Fruit fly (Drosophila melanogaster): ENCODE data around the gene ATPsynE.
A peak's percentile ranks its signal among the peaks of the same experiment; 100 is the strongest.

Gene ATPsynE

dm6 chr3R:14326250-14327112 is at the start of gene ATPsynE, which contains the start of gene Afti:
Gene ATPsynE (plus strand): TSS chr3R:14326947.
Gene Afti (minus strand): TSS chr3R:14326689.
- TF ChIP-seq CG3065 (GFP tag; optimal IDR thresholded peaks at IDR 0.05) (peak; percentile 37), CG10209 (GFP tag; optimal IDR thresholded peaks at IDR 0.05) (peak; percentile 74), H15 (GFP tag; IDR thresholded peaks at IDR 0.05) (peak; percentile 50; the same call in 1 of the 3 replicates), CG2116 (GFP tag; optimal IDR thresholded peaks at IDR 0.05) (peak; percentile 68), H2.0 (GFP tag; IDR thresholded peaks at IDR 0.05) (peak; percentile 58; the same call in 1 of the 2 replicates), Doc2 (GFP tag; IDR thresholded peaks at IDR 0.05) (no peak), CG4707 (GFP tag; optimal IDR thresholded peaks at IDR 0.05) (no peak), CG4820 (GFP tag; optimal IDR thresholded peaks at IDR 0.05) (peak; percentile 48), CG8478 (optimal IDR thresholded peaks at IDR 0.05) (peak; percentile 93), gfzf (GFP tag; optimal IDR thresholded peaks at IDR 0.05) (peak; percentile 53), CG18764 (GFP tag; optimal IDR thresholded peaks at IDR 0.05) (peak; percentile 71), CG15696 (tag; optimal IDR thresholded peaks at IDR 0.05) (peak; percentile 70), Hey (tag; optimal IDR thresholded peaks at IDR 0.05) (peak; percentile 8), CG18619 (GFP tag; optimal IDR thresholded peaks at IDR 0.05) (peak; percentile 57), CG9876 (GFP tag; optimal IDR thresholded peaks at IDR 0.05) (peak; percentile 62), hb (GFP tag; IDR thresholded peaks at IDR 0.05; ENCODE audit: partially characterized antibody) (peak; percentile 44; the same call in 2 of the 3 replicates), Sry-δ (GFP tag; optimal IDR thresholded peaks at IDR 0.05) (peak; percentile 78), Deaf1 (tag; optimal IDR thresholded peaks at IDR 0.05) (no peak), dm (GFP tag; optimal IDR thresholded peaks at IDR 0.05) (peak; percentile 39), CG3407 (GFP tag; optimal IDR thresholded peaks at IDR 0.05) (no peak), CG13123 (GFP tag; optimal IDR thresholded peaks at IDR 0.05) (no peak), eyg (GFP tag; optimal IDR thresholded peaks at IDR 0.05) (no peak), CG9215 (GFP tag; IDR thresholded peaks at IDR 0.05) (peak; percentile 64), dpn (GFP tag; optimal IDR thresholded peaks at IDR 0.05) (peak; percentile 70 to 75), CG10147 (GFP tag; optimal IDR thresholded peaks at IDR 0.05) (peak; percentile 41), CG32772 (GFP tag; IDR thresholded peaks at IDR 0.05) (peak; percentile 68), CG13775 (GFP tag; optimal IDR thresholded peaks at IDR 0.05) (peak; percentile 67), z (GFP tag; IDR thresholded peaks at IDR 0.05) (peak; percentile 39; the same call in 1 of the 3 replicates), ham (GFP tag; IDR thresholded peaks at IDR 0.05) (peak; percentile 55; the same call in 1 of the 2 replicates), ro (GFP tag; IDR thresholded peaks at IDR 0.05) (no peak), p53 (GFP tag; optimal IDR thresholded peaks at IDR 0.05) (peak; percentile 48), kah (GFP tag; optimal IDR thresholded peaks at IDR 0.05) (no peak), CG12219 (GFP tag; optimal IDR thresholded peaks at IDR 0.05) (peak; percentile 5), amos (GFP tag; IDR thresholded peaks at IDR 0.05; ENCODE audit: partially characterized antibody) (peak; percentile 76), emc (GFP tag; optimal IDR thresholded peaks at IDR 0.05) (peak; percentile 2), CG1603 (tag; optimal IDR thresholded peaks at IDR 0.05) (peak; percentile 67), CG6689 (GFP tag; IDR thresholded peaks at IDR 0.05) (peak; percentile 54), Sox100B (GFP tag; optimal IDR thresholded peaks at IDR 0.05) (no peak), CG16863 (GFP tag; optimal IDR thresholded peaks at IDR 0.05) (peak; percentile 52), CG16813 (GFP tag; IDR thresholded peaks at IDR 0.05; ENCODE audit: partially characterized antibody) (peak; percentile 69), CG1233 (GFP tag; optimal IDR thresholded peaks at IDR 0.05) (peak; percentile 58), bbx (GFP tag; IDR thresholded peaks at IDR 0.05; ENCODE audit: partially characterized antibody) (peak; percentile 66), D (optimal IDR thresholded peaks at IDR 0.05) (no peak), D (GFP tag; optimal IDR thresholded peaks at IDR 0.05) (peak; percentile 53), HmgZ (tag; optimal IDR thresholded peaks at IDR 0.05) (peak; percentile 19), CG10565 (GFP tag; optimal IDR thresholded peaks at IDR 0.05) (peak; percentile 43), Med (GFP tag) (peak; percentile 97), kay (GFP tag; optimal IDR thresholded peaks at IDR 0.05) (peak; percentile 25), phol (tag; optimal IDR thresholded peaks at IDR 0.05) (peak; percentile 74)
